Fruit fly (Drosophila melanogaster) whole organism, adult: ENCODE results near the gene CG46463.

Source experiments
- CG14711 ChIP-seq: fragments of 200-800 bp; sonication (Bioruptor generic); optimal IDR thresholded peaks from 2 replicates; lab custom pipeline; 2018; ENCODE audit warnings: missing biosample characterization, mild to moderate bottlenecking, missing genetic modification characterization, moderate library complexity
- CG5204 ChIP-seq: fragments of 200-800 bp; sonication (Bioruptor generic); optimal IDR thresholded peaks from 2 replicates; lab custom pipeline; 2016; ENCODE audit warnings: missing biosample characterization, missing genetic modification characterization
- CG7045 ChIP-seq: fragments of 200-800 bp; sonication (Bioruptor generic); optimal IDR thresholded peaks from 2 replicates; lab custom pipeline; 2017; ENCODE audit warnings: missing biosample characterization, mild to moderate bottlenecking, missing genetic modification characterization
- CG7101 ChIP-seq: fragments of 200-800 bp; sonication (Bioruptor generic); optimal IDR thresholded peaks from 2 replicates; lab custom pipeline; 2018; ENCODE audit warnings: missing biosample characterization, mild to moderate bottlenecking, missing genetic modification characterization, moderate library complexity
- Clk ChIP-seq: fragments of 200-800 bp; sonication (Bioruptor generic); optimal IDR thresholded peaks from 2 replicates; lab custom pipeline; 2017; ENCODE audit warnings: missing biosample characterization, missing genetic modification characterization
- Crg-1 ChIP-seq: fragments of 200-800 bp; sonication (Bioruptor generic); optimal IDR thresholded peaks from 2 replicates; lab custom pipeline; 2016; ENCODE audit warnings: missing biosample characterization, missing genetic modification characterization
- Mnt ChIP-seq: fragments of 200-800 bp; sonication (Bioruptor generic); optimal IDR thresholded peaks from 2 replicates; lab custom pipeline; 2016; ENCODE audit warnings: missing biosample characterization, mild to moderate bottlenecking, missing genetic modification characterization
- cnc ChIP-seq, 2 experiments: fragments of >200 bp; optimal IDR thresholded peaks; 2 replicates each; lab custom pipeline; 2017
- kay ChIP-seq: fragments of 200-800 bp; sonication (Bioruptor generic); peaks from one replicate; lab custom pipeline; 2016; ENCODE audit warnings: missing biosample characterization, missing genetic modification characterization, borderline replicate concordance
- tj ChIP-seq: fragments of 200-800 bp; sonication (Bioruptor generic); optimal IDR thresholded peaks from 3 replicates; lab custom pipeline; 2017; ENCODE audit warnings: missing biosample characterization, mild to moderate bottlenecking, missing genetic modification characterization, moderate library complexity
- toe ChIP-seq: fragments of 200-800 bp; sonication (Bioruptor generic); optimal IDR thresholded peaks from 2 replicates; lab custom pipeline; 2016; ENCODE audit warnings: missing biosample characterization, missing genetic modification characterization

- no peak for TF ChIP-seq Mnt (GFP tag; lab: Kevin White, UChicago)
- no peak for TF ChIP-seq Crg-1 (GFP tag; lab: Kevin White, UChicago)
- no peak for TF ChIP-seq CG7101 (tag; lab: Kevin White, UChicago)
- TF ChIP-seq CG7045 = no peak
- TF ChIP-seq Clk = no peak
- TF ChIP-seq toe (GFP tag; lab: Kevin White, UChicago) = no peak
- TF ChIP-seq CG14711 (tag; lab: Kevin White, UChicago) = no peak
- no peak for TF ChIP-seq kay (GFP tag; lab: Kevin White, UChicago)
- no peak for TF ChIP-seq tj (GFP tag; lab: Kevin White, UChicago)
- TF ChIP-seq cnc (optimal IDR thresholded peaks at IDR 0.05; lab: Kevin White, UChicago) = no peak
- no peak for TF ChIP-seq CG5204 (GFP tag; lab: Kevin White, UChicago)
Observed at dm6 chr3L:3437664-3438368, 23.3 kb upstream of the CG46463 start.
